Worm (Caenorhabditis elegans) whole organism, young adult: ENCODE results near the gene srw-103.

Experiments used
- lag-1 ChIP-seq: fragments of 200-800 bp; sonication (Bioruptor generic); IDR thresholded peaks from 2 replicates; pipeline ENCODE4 v1.3.6; 2022; ENCODE audit warnings: missing genetic modification reagents, missing genetic modification characterization, missing compliant biosample characterization
- snpc-4 ChIP-seq, 5 experiments: fragments of 150-350 bp in 1 of 5; sonication (generic microtip) in 4 of 5; optimal IDR thresholded peaks; 2 replicates each; lab custom pipeline; 2014 to 2018; ENCODE audit warnings: missing genetic modification characterization in 5 of 5, missing biosample characterization in 3 of 5, antibody characterized with exemption in 2 of 5, mild to moderate bottlenecking in 2 of 5, missing compliant biosample characterization in 2 of 5, missing genotype in 2 of 5, moderate library complexity in 2 of 5, missing genetic modification reagents in 1 of 5

ce11 chrV:1701584-1702101 is 15.3 kb upstream of the srw-103 start, which contains the start of gene srw-90:
- TF ChIP-seq snpc-4 (GFP tag; optimal IDR thresholded peaks at IDR 0.05; lab: Kevin White, UChicago) (no peak), snpc-4 (tag; optimal IDR thresholded peaks at IDR 0.05; lab: Kevin White, UChicago) (no peak), lag-1 (no peak)
